Fruit fly (Drosophila melanogaster) whole organism, embryonic: Measurements from ENCODE around the gene Kmn1.

Source experiments
- Abd-B ChIP-seq: fragments of 200-800 bp; sonication (Bioruptor generic); optimal IDR thresholded peaks from 2 replicates; lab custom pipeline; 2018; ENCODE audit warnings: missing biosample characterization, mild to moderate bottlenecking, missing genetic modification characterization, moderate library complexity
- CG10431 ChIP-seq: fragments of 200-800 bp; sonication (Bioruptor generic); optimal IDR thresholded peaks from 3 replicates; lab custom pipeline; 2018; ENCODE audit warnings: missing biosample characterization, mild to moderate bottlenecking, missing genetic modification characterization
- CG11093 ChIP-seq: fragments of 200-800 bp; sonication (Bioruptor generic); IDR thresholded peaks from 3 replicates; pipeline ENCODE4 v1.3.6; 2022; ENCODE audit warnings: missing biosample characterization, missing genetic modification characterization
- CG11247 ChIP-seq: fragments of 200-800 bp; sonication (Bioruptor generic); IDR thresholded peaks from 2 replicates; pipeline ENCODE4 v1.3.6; 2022; ENCODE audit warnings: missing biosample characterization, missing genetic modification characterization
- CG11398 ChIP-seq: fragments of 200-800 bp; sonication (Bioruptor generic); optimal IDR thresholded peaks from 2 replicates; lab custom pipeline; 2016; ENCODE audit warnings: missing biosample characterization, missing genetic modification characterization
- CG12219 ChIP-seq: fragments of 200-800 bp; sonication (Bioruptor generic); optimal IDR thresholded peaks from 3 replicates; lab custom pipeline; 2018; ENCODE audit warnings: missing biosample characterization, mild to moderate bottlenecking, missing genetic modification characterization
- CG1233 ChIP-seq: fragments of 200-800 bp; sonication (Bioruptor generic); optimal IDR thresholded peaks from 4 replicates; lab custom pipeline; 2018; ENCODE audit warnings: missing biosample characterization, mild to moderate bottlenecking, missing genetic modification characterization
- CG12391 ChIP-seq: fragments of 200-800 bp; sonication (Bioruptor generic); optimal IDR thresholded peaks from 3 replicates; lab custom pipeline; 2018; ENCODE audit warnings: missing biosample characterization, mild to moderate bottlenecking, missing genetic modification characterization, moderate library complexity
- CG12942 ChIP-seq: fragments of 200-800 bp; sonication (Bioruptor generic); optimal IDR thresholded peaks from 3 replicates; lab custom pipeline; 2016; ENCODE audit warnings: missing biosample characterization, missing genetic modification characterization
- CG13775 ChIP-seq: fragments of 200-800 bp; sonication (Bioruptor generic); optimal IDR thresholded peaks from 3 replicates; lab custom pipeline; 2017; ENCODE audit warnings: missing biosample characterization, mild to moderate bottlenecking, missing genetic modification characterization
- CG16863 ChIP-seq: fragments of 200-800 bp; sonication (Bioruptor generic); optimal IDR thresholded peaks from 3 replicates; lab custom pipeline; 2016; ENCODE audit warnings: missing biosample characterization, missing genetic modification characterization
- CG17328 ChIP-seq: fragments of 200-800 bp; sonication (Bioruptor generic); IDR thresholded peaks from 2 replicates; pipeline ENCODE4 v1.3.6; 2022; ENCODE audit warnings: missing biosample characterization, missing genetic modification characterization
- CG2875 ChIP-seq: fragments of 200-800 bp; sonication (Bioruptor generic); optimal IDR thresholded peaks from 2 replicates; lab custom pipeline; 2017; ENCODE audit warnings: missing biosample characterization, mild to moderate bottlenecking, missing genetic modification characterization, missing genetic modification reagents
- CG34376 ChIP-seq: fragments of 200-800 bp; sonication (Bioruptor generic); optimal IDR thresholded peaks from 2 replicates; lab custom pipeline; 2018; ENCODE audit warnings: missing biosample characterization, mild to moderate bottlenecking, missing genetic modification characterization
- CG6175 ChIP-seq: fragments of 200-800 bp; sonication (Bioruptor generic); IDR thresholded peaks from 3 replicates; pipeline ENCODE4 v1.3.6; 2022; ENCODE audit warnings: missing biosample characterization, missing genetic modification characterization
- CG6813 ChIP-seq: fragments of 200-800 bp; sonication (Bioruptor generic); optimal IDR thresholded peaks from 2 replicates; lab custom pipeline; 2017; ENCODE audit warnings: missing biosample characterization, missing genetic modification characterization, mild to moderate bottlenecking, moderate library complexity, missing genetic modification reagents
- Chrac-16 ChIP-seq: fragments of 200-800 bp; sonication (Bioruptor generic); optimal IDR thresholded peaks from 3 replicates; lab custom pipeline; 2016; ENCODE audit warnings: missing biosample characterization, missing genetic modification characterization
- CoRest ChIP-seq: fragments of 200-800 bp; sonication (Bioruptor generic); optimal IDR thresholded peaks from 3 replicates; lab custom pipeline; 2018; ENCODE audit warnings: missing biosample characterization, mild to moderate bottlenecking, missing genetic modification characterization, moderate library complexity
- Doc2 ChIP-seq: fragments of 200-800 bp; sonication (Bioruptor generic); IDR thresholded peaks from 2 replicates; pipeline ENCODE4 v1.3.6; 2022; ENCODE audit warnings: missing biosample characterization, missing genetic modification characterization
- Dp ChIP-seq: fragments of 200-800 bp; sonication (Bioruptor generic); optimal IDR thresholded peaks from 2 replicates; lab custom pipeline; 2018; ENCODE audit warnings: missing biosample characterization, mild to moderate bottlenecking, missing genetic modification characterization, moderate library complexity
- Drgx ChIP-seq: fragments of 200-800 bp; sonication (Bioruptor generic); IDR thresholded peaks from 2 replicates; pipeline ENCODE4 v1.3.6; 2022; ENCODE audit warnings: missing biosample characterization, missing genetic modification characterization
- GATAe ChIP-seq: fragments of 200-800 bp; sonication (Bioruptor generic); conservative IDR thresholded peaks from 2 replicates; pipeline ENCODE4 v1.3.6; 2022; ENCODE audit warnings: missing biosample characterization, missing genetic modification characterization
- HHEX ChIP-seq: fragments of 200-800 bp; sonication (Bioruptor generic); optimal IDR thresholded peaks from 3 replicates; lab custom pipeline; 2017; ENCODE audit warnings: missing biosample characterization, mild to moderate bottlenecking, missing genetic modification characterization, missing genetic modification reagents
- HLHmδ ChIP-seq: fragments of 200-800 bp; sonication (Bioruptor generic); optimal IDR thresholded peaks from 2 replicates; lab custom pipeline; 2018; ENCODE audit warnings: missing biosample characterization, mild to moderate bottlenecking, missing genetic modification characterization, moderate library complexity
- Lpt ChIP-seq: fragments of >200 bp; optimal IDR thresholded peaks from 2 replicates; lab custom pipeline; 2018; ENCODE audit warnings: missing biosample characterization, missing genetic modification characterization
- MESR4 ChIP-seq: fragments of 200-800 bp; sonication (Bioruptor generic); optimal IDR thresholded peaks from 2 replicates; lab custom pipeline; 2018; ENCODE audit warnings: missing biosample characterization, mild to moderate bottlenecking, missing genetic modification characterization, moderate library complexity
- Ravus ChIP-seq: fragments of 200-800 bp; sonication (Bioruptor generic); IDR thresholded peaks from 2 replicates; pipeline ENCODE4 v1.3.6; 2022; ENCODE audit warnings: missing biosample characterization, missing genetic modification characterization
- Six4 ChIP-seq: fragments of 200-800 bp; sonication (Bioruptor generic); optimal IDR thresholded peaks from 2 replicates; lab custom pipeline; 2016; ENCODE audit warnings: missing biosample characterization, missing genetic modification characterization
- Sry-δ ChIP-seq: fragments of 200-800 bp; sonication (Bioruptor generic); optimal IDR thresholded peaks from 2 replicates; lab custom pipeline; 2016; ENCODE audit warnings: missing biosample characterization, missing genetic modification characterization
- crc ChIP-seq: fragments of 200-800 bp; sonication (Bioruptor generic); optimal IDR thresholded peaks from 2 replicates; lab custom pipeline; 2016; ENCODE audit warnings: missing biosample characterization, missing genetic modification characterization
- cwo ChIP-seq: fragments of 200-800 bp; sonication (Bioruptor generic); optimal IDR thresholded peaks from 3 replicates; lab custom pipeline; 2017; ENCODE audit warnings: missing biosample characterization, missing genetic modification characterization, mild to moderate bottlenecking, moderate library complexity, missing genetic modification reagents
- da ChIP-seq: fragments of 200-800 bp; sonication (Bioruptor generic); optimal IDR thresholded peaks from 2 replicates; lab custom pipeline; 2016; ENCODE audit warnings: missing biosample characterization, missing genetic modification characterization
- dm ChIP-seq: fragments of 200-800 bp; sonication (Bioruptor generic); optimal IDR thresholded peaks from 3 replicates; lab custom pipeline; 2016; ENCODE audit warnings: missing biosample characterization, missing genetic modification characterization
- dpn ChIP-seq, 2 experiments: fragments of 200-800 bp; sonication (Bioruptor generic); optimal IDR thresholded peaks; 3 replicates each; lab custom pipeline; 2016; ENCODE audit warnings: missing biosample characterization in 2 of 2, missing genetic modification characterization in 2 of 2
- emc ChIP-seq: fragments of 200-800 bp; sonication (Bioruptor generic); optimal IDR thresholded peaks from 2 replicates; lab custom pipeline; 2016; ENCODE audit warnings: missing biosample characterization, missing genetic modification characterization
- exex ChIP-seq: fragments of 200-800 bp; sonication (Bioruptor generic); optimal IDR thresholded peaks from 4 replicates; lab custom pipeline; 2018; ENCODE audit warnings: missing biosample characterization, mild to moderate bottlenecking, missing genetic modification characterization, moderate library complexity
- fd96Cb ChIP-seq: fragments of 200-800 bp; sonication (Bioruptor generic); optimal IDR thresholded peaks from 2 replicates; lab custom pipeline; 2018; ENCODE audit warnings: missing biosample characterization, mild to moderate bottlenecking, missing genetic modification characterization, moderate library complexity
- grn ChIP-seq: fragments of 200-800 bp; sonication (Bioruptor generic); optimal IDR thresholded peaks from 3 replicates; lab custom pipeline; 2017; ENCODE audit warnings: missing biosample characterization, missing genetic modification characterization
- kni ChIP-seq: fragments of 200-800 bp; sonication (Bioruptor generic); optimal IDR thresholded peaks from 3 replicates; lab custom pipeline; 2017; ENCODE audit warnings: mild to moderate bottlenecking, missing biosample characterization, missing genetic modification reagents, missing genetic modification characterization
- lmd ChIP-seq: fragments of 200-800 bp; sonication (Bioruptor generic); IDR thresholded peaks from 2 replicates; pipeline ENCODE4 v1.3.6; 2022; ENCODE audit warnings: missing biosample characterization, missing genetic modification characterization
- otp ChIP-seq: fragments of 200-800 bp; sonication (Bioruptor generic); IDR thresholded peaks from 3 replicates; pipeline ENCODE4, ENCODE4 v1.3.6; 2022; ENCODE audit warnings: missing biosample characterization, missing genetic modification characterization
- pho ChIP-seq: fragments of 200-800 bp; sonication (Bioruptor generic); optimal IDR thresholded peaks from 2 replicates; lab custom pipeline; 2016; ENCODE audit warnings: missing biosample characterization, missing genetic modification characterization
- prd ChIP-seq, 3 experiments: fragments of >200 bp in 2 of 3; fragments of 200-800 bp in 1 of 3; sonication (Bioruptor generic) in 1 of 3; optimal IDR thresholded peaks in 2 of 3; IDR thresholded peaks in 1 of 3; 2 replicates in 2 of 3; 3 replicates in 1 of 3; pipeline versions ENCODE4 v1.3.6 to Lab custom; 2017 to 2022; ENCODE audit warnings: missing biosample characterization in 1 of 3, missing genetic modification characterization in 1 of 3
- ro ChIP-seq: fragments of 200-800 bp; sonication (Bioruptor generic); IDR thresholded peaks from 2 replicates; pipeline ENCODE4 v1.3.6; 2022; ENCODE audit warnings: missing biosample characterization, missing genetic modification characterization
- row ChIP-seq: fragments of 200-800 bp; sonication (Bioruptor generic); IDR thresholded peaks from 3 replicates; pipeline ENCODE4 v1.3.6; 2022; ENCODE audit warnings: missing biosample characterization, missing genetic modification characterization
- run ChIP-seq: fragments of 200-800 bp; sonication (Bioruptor generic); optimal IDR thresholded peaks from 3 replicates; lab custom pipeline; 2018; ENCODE audit warnings: missing biosample characterization, mild to moderate bottlenecking, missing genetic modification characterization
- sisA ChIP-seq: fragments of 200-800 bp; sonication (Bioruptor generic); IDR thresholded peaks from 2 replicates; pipeline ENCODE4 v1.3.6; 2022; ENCODE audit warnings: missing biosample characterization, missing genetic modification characterization
- sna ChIP-seq: fragments of 200-800 bp; sonication (Bioruptor generic); IDR thresholded peaks from 2 replicates; pipeline ENCODE4 v1.3.6; 2022; ENCODE audit warnings: missing biosample characterization, missing genetic modification characterization; ENCODE audit not compliant: partially characterized antibody
- sr ChIP-seq: fragments of 200-800 bp; sonication (Bioruptor generic); IDR thresholded peaks from 3 replicates; pipeline ENCODE4 v1.3.6; 2022; ENCODE audit warnings: missing biosample characterization, missing genetic modification characterization
- trh ChIP-seq: fragments of 200-800 bp; sonication (Bioruptor generic); optimal IDR thresholded peaks from 2 replicates; lab custom pipeline; 2016; ENCODE audit warnings: missing biosample characterization, missing genetic modification characterization
- ttk ChIP-seq: fragments of 200-800 bp; sonication (Bioruptor generic); IDR thresholded peaks from 2 replicates; pipeline ENCODE4 v2.1.2; 2022; ENCODE audit warnings: missing biosample characterization, missing genetic modification characterization

Kmn1 gene

dm6 chrX:11576540-11576939, 4.3 kb upstream of the Kmn1 start, which contains the start of gene CG11695 (continued):
- TF ChIP-seq prd (optimal IDR thresholded peaks at IDR 0.05; lab: Kevin White, UChicago) (no peak), prd (GFP tag; IDR thresholded peaks at IDR 0.05; lab: Robert Waterston, UW) (peak; percentile 77), run (tag; lab: Kevin White, UChicago) (no peak), CG34376 (GFP tag; lab: Kevin White, UChicago) (peak; percentile 58), trh (GFP tag; lab: Kevin White, UChicago) (peak; percentile 35), Drgx (peak; percentile 49; the same call in 1 of the 2 replicates), lmd (GFP tag; lab: Robert Waterston, UW) (peak; percentile 64), CG6813 (GFP tag; lab: Kevin White, UChicago) (no peak), dpn (GFP tag; optimal IDR thresholded peaks at IDR 0.05; lab: Kevin White, UChicago) (peak; percentile 41 to 69), ttk (GFP tag; lab: Robert Waterston, UW) (0 out of 2 replicates have a peak, but pooled peaks have one; percentile 24), Chrac-16 (GFP tag; lab: Kevin White, UChicago) (peak; percentile 60), CG6175 (GFP tag; lab: Robert Waterston, UW) (no peak), CG12942 (GFP tag; lab: Kevin White, UChicago) (peak; percentile 56), CG13775 (GFP tag; lab: Kevin White, UChicago) (peak; percentile 65), HLHmδ (GFP tag; lab: Kevin White, UChicago) (no peak), Six4 (GFP tag; lab: Kevin White, UChicago) (peak; percentile 3), da (GFP tag; lab: Kevin White, UChicago) (no peak), GATAe (GFP tag; lab: Robert Waterston, UW) (no peak), CG12219 (GFP tag; lab: Kevin White, UChicago) (no peak), Dp (peak; percentile 22), row (GFP tag; lab: Robert Waterston, UW) (peak; percentile 93), MESR4 (no peak), CG17328 (GFP tag; lab: Robert Waterston, UW) (0 out of 2 replicates have a peak, but pooled peaks have one; percentile 42), sr (GFP tag; lab: Robert Waterston, UW) (no peak), pho (GFP tag; lab: Kevin White, UChicago) (peak; percentile 35), CG1233 (GFP tag; lab: Kevin White, UChicago) (peak; percentile 17), emc (no peak), fd96Cb (peak; percentile 49), sna (GFP tag; lab: Robert Waterston, UW) (no peak), CG10431 (peak; percentile 9), Abd-B (GFP tag; lab: Kevin White, UChicago) (peak; percentile 65), CG11093 (GFP tag; lab: Robert Waterston, UW) (no peak), Ravus (GFP tag; lab: Robert Waterston, UW) (no peak; the same call in 1 of the 2 replicates), Sry-δ (peak; percentile 26), ro (GFP tag; lab: Robert Waterston, UW) (no peak), HHEX (GFP tag; lab: Kevin White, UChicago) (peak; percentile 18), CG2875 (no peak), Doc2 (GFP tag; lab: Robert Waterston, UW) (no peak), kni (GFP tag; lab: Kevin White, UChicago) (no peak), crc (no peak), CG11398 (no peak), cwo (GFP tag; lab: Kevin White, UChicago) (peak; percentile 19), grn (GFP tag; lab: Kevin White, UChicago) (no peak), dm (no peak), otp (GFP tag; lab: Robert Waterston, UW) (no peak), CG16863 (GFP tag; lab: Kevin White, UChicago) (peak; percentile 28), exex (tag; lab: Kevin White, UChicago) (no peak), CoRest (peak; percentile 83), Lpt (GFP tag; lab: Kevin White, UChicago) (no peak), sisA (GFP tag; lab: Robert Waterston, UW) (peak; percentile 56), CG11247 (GFP tag; lab: Robert Waterston, UW) (peak; percentile 57), CG12391 (tag; lab: Kevin White, UChicago) (peak; percentile 81)
